Worm (Caenorhabditis elegans): ENCODE results near the gene odr-1.

ce11 chrX:13596003-13596767 lies 45.4 kb upstream of the odr-1 start, which contains the start of gene F54B11.5:
- no peak for TF ChIP-seq nhr-23 (tag; optimal IDR thresholded peaks at IDR 0.05)
- TF ChIP-seq nhr-11 (tag; optimal IDR thresholded peaks at IDR 0.05), result no peak
- TF ChIP-seq nhr-77 (tag; optimal IDR thresholded peaks at IDR 0.05), result no peak
